Fruit fly (Drosophila melanogaster): ENCODE measurements around the gene CG34166.

DNA sequence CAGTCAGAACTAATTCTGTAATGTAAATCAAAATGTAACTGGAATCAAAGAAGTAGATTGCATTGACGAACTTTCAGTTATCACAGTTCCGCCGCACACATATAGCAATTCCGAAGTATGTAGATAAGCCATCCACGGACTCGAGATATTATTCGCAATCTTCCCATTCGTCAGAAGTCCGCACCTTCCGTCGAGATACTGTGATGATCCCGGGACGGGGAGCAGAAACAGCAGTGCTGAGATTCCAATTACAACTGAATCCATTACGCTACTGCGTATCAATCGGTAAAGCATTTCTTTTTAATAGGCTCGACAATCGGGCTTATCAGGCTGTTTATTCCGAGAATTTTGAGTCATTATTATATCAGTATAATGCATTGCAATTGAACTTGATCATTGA, 31.7 kb downstream of the CG34166 start, which contains the start of gene CG4650:
- no peak for TF ChIP-seq CG6276 (GFP tag; optimal IDR thresholded peaks at IDR 0.05)
- no peak for TF ChIP-seq Hr39 (GFP tag; optimal IDR thresholded peaks at IDR 0.05)
- no peak for TF ChIP-seq Lpt (GFP tag; optimal IDR thresholded peaks at IDR 0.05)
- no peak for TF ChIP-seq CG31627 (GFP tag; optimal IDR thresholded peaks at IDR 0.05)
- no peak for TF ChIP-seq salr (GFP tag; optimal IDR thresholded peaks at IDR 0.05)
- TF ChIP-seq OdsH (GFP tag; optimal IDR thresholded peaks at IDR 0.05) = no peak
